Fruit fly (Drosophila melanogaster): Measurements from ENCODE around the gene SdhBL.

Gene SdhBL

DNA sequence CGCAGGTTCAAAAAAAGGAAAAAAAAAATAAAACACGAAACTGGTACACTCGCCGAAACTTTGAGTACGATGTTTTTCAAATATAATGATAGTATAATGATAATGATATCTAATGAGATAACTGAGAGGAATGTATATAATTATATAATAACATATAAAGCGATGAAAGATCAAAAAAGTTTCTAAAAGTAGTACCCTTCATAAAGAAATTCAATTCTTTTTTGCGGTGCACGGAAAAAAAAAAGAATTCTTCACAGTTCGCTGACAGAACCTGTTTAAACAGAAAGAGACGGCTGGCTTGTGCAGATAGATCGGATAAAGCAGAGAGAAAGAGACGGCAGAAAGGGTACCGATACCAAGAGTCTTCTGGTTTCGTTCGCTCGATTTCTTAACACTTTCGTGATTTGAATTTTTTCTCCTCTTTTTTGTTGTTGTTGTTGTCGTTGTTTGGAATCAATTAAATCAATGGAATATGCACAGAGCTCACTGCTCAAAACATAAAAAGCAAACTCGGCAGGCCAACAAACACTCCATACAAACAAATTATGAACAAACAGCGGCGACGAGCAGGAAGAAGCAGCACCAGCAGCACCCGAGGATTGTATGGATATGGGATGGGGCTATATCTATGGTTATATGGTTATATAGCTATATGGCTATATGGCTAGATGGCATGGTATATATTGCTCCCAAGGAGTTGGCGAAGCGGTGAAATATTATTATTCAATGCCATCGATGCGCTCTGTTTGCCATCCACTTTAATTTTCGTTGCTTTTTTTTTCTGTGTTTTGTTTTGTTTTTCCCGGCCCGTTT lies 44.1 kb downstream of the SdhBL start (continued):
- TF ChIP-seq YL-1 (GFP tag; optimal IDR thresholded peaks at IDR 0.05): no peak
- TF ChIP-seq fd102C (GFP tag; optimal IDR thresholded peaks at IDR 0.05): no peak
- no peak for TF ChIP-seq CG9609 (GFP tag; optimal IDR thresholded peaks at IDR 0.05)
- TF ChIP-seq PHDP (tag; optimal IDR thresholded peaks at IDR 0.05): peak; percentile 75
- peak; percentile 37 for TF ChIP-seq twi (tag; optimal IDR thresholded peaks at IDR 0.05)
- peak; percentile 21 for TF ChIP-seq NfI (GFP tag; optimal IDR thresholded peaks at IDR 0.05)
- TF ChIP-seq CG14965 (GFP tag; optimal IDR thresholded peaks at IDR 0.05; ENCODE audit: borderline replicate concordance): no peak
- TF ChIP-seq vnd (GFP tag; IDR thresholded peaks at IDR 0.05; ENCODE audit: partially characterized antibody): no peak
- TF ChIP-seq oc (tag; optimal IDR thresholded peaks at IDR 0.05): no peak
- no peak for TF ChIP-seq zen (tag; optimal IDR thresholded peaks at IDR 0.05)
- peak; percentile 1 for TF ChIP-seq CG18599 (GFP tag; optimal IDR thresholded peaks at IDR 0.05)
- TF ChIP-seq CG10321 (GFP tag; IDR thresholded peaks at IDR 0.05): peak; percentile 90
- no peak for TF ChIP-seq hth (optimal IDR thresholded peaks at IDR 0.05)
- peak; percentile 61 for TF ChIP-seq CG13775 (GFP tag; optimal IDR thresholded peaks at IDR 0.05)
- no peak for TF ChIP-seq Doc3 (GFP tag; IDR thresholded peaks at IDR 0.05; ENCODE audit: partially characterized antibody)
- peak; percentile 84 for TF ChIP-seq nom (GFP tag; optimal IDR thresholded peaks at IDR 0.05)
- no peak for TF ChIP-seq yki (optimal IDR thresholded peaks at IDR 0.05)
- TF ChIP-seq CG4360 (GFP tag; IDR thresholded peaks at IDR 0.05): peak; percentile 74
- no peak for TF ChIP-seq CG7928 (GFP tag; optimal IDR thresholded peaks at IDR 0.05)
- TF ChIP-seq CG9727 (GFP tag; optimal IDR thresholded peaks at IDR 0.05): peak; percentile 72
- no peak for TF ChIP-seq cad (GFP tag; optimal IDR thresholded peaks at IDR 0.05)
- no peak for TF ChIP-seq zen2 (GFP tag; IDR thresholded peaks at IDR 0.05; ENCODE audit: partially characterized antibody)
- TF ChIP-seq Lhr (GFP tag; optimal IDR thresholded peaks at IDR 0.05): peak; percentile 18
- no peak for TF ChIP-seq CG10431 (GFP tag; optimal IDR thresholded peaks at IDR 0.05)
- no peak for TF ChIP-seq danr (GFP tag; IDR thresholded peaks at IDR 0.05)
- TF ChIP-seq Asciz (GFP tag; optimal IDR thresholded peaks at IDR 0.05): no peak
- no peak for TF ChIP-seq CG14050 (GFP tag; IDR thresholded peaks at IDR 0.05)
- TF ChIP-seq CG4282 (GFP tag; optimal IDR thresholded peaks at IDR 0.05): no peak
- TF ChIP-seq crp (GFP tag; optimal IDR thresholded peaks at IDR 0.05): no peak
- TF ChIP-seq Xbp1 (GFP tag; optimal IDR thresholded peaks at IDR 0.05): peak; percentile 56
- no peak for TF ChIP-seq CG6654 (GFP tag; optimal IDR thresholded peaks at IDR 0.05)
- no peak for TF ChIP-seq unc-4 (GFP tag; IDR thresholded peaks at IDR 0.05; ENCODE audit: partially characterized antibody)
- TF ChIP-seq ind (GFP tag; optimal IDR thresholded peaks at IDR 0.05): no peak
- peak; percentile 73 for TF ChIP-seq Rfx (GFP tag; IDR thresholded peaks at IDR 0.05)
- TF ChIP-seq CG12104 (GFP tag; optimal IDR thresholded peaks at IDR 0.05): no peak
- no peak for TF ChIP-seq CG10654 (GFP tag; optimal IDR thresholded peaks at IDR 0.05)
- no peak for TF ChIP-seq cwo (GFP tag; optimal IDR thresholded peaks at IDR 0.05)
- TF ChIP-seq crol (GFP tag; IDR thresholded peaks at IDR 0.05): no peak
- no peak for TF ChIP-seq sr (GFP tag; IDR thresholded peaks at IDR 0.05)
- no peak for TF ChIP-seq HLH54F (GFP tag; optimal IDR thresholded peaks at IDR 0.05)
- TF ChIP-seq pzg (GFP tag; optimal IDR thresholded peaks at IDR 0.05): no peak
- no peak for TF ChIP-seq CG11723 (GFP tag; optimal IDR thresholded peaks at IDR 0.05)
- no peak for TF ChIP-seq CG8290 (GFP tag; optimal IDR thresholded peaks at IDR 0.05)
- TF ChIP-seq CG8290 (tag; optimal IDR thresholded peaks at IDR 0.05): no peak
- TF ChIP-seq CG18011 (GFP tag; optimal IDR thresholded peaks at IDR 0.05): no peak
- no peak for TF ChIP-seq ems (GFP tag; optimal IDR thresholded peaks at IDR 0.05)
- TF ChIP-seq kni (GFP tag; optimal IDR thresholded peaks at IDR 0.05): peak; percentile 62
- TF ChIP-seq wdn (GFP tag; IDR thresholded peaks at IDR 0.05): peak; percentile 40; the same call in 1 of the 2 replicates

Measured in whole organism, embryonic.